Worm (Caenorhabditis elegans) whole organism, L2 larva: Measurements from ENCODE around the gene sax-7.

Experiments
- C34F6.9 ChIP-seq: fragments of 150-350 bp; optimal IDR thresholded peaks from 2 replicates; lab custom pipeline; 2014; ENCODE audit warnings: missing biosample characterization, missing genetic modification characterization
- F13H6.1 ChIP-seq: sonication (generic microtip); optimal IDR thresholded peaks from 2 replicates; lab custom pipeline; 2016; ENCODE audit warnings: missing genetic modification characterization, missing compliant biosample characterization
- ZK546.5 ChIP-seq: sonication (generic microtip); optimal IDR thresholded peaks from 2 replicates; lab custom pipeline; 2017; ENCODE audit warnings: missing biosample characterization, missing genetic modification characterization
- alr-1 ChIP-seq: fragments of 150-350 bp; optimal IDR thresholded peaks from 2 replicates; lab custom pipeline; 2014; ENCODE audit warnings: missing biosample characterization, missing genetic modification characterization
- aly-2 ChIP-seq: fragments of 150-350 bp; optimal IDR thresholded peaks from 2 replicates; lab custom pipeline; 2014; ENCODE audit warnings: missing biosample characterization, missing genetic modification characterization
- ama-1 ChIP-seq: fragments of 150-350 bp; optimal IDR thresholded peaks from 2 replicates; lab custom pipeline; 2018; ENCODE audit warnings: inconsistent platforms
- crh-2 ChIP-seq: sonication (generic microtip); optimal IDR thresholded peaks from 2 replicates; lab custom pipeline; 2017; ENCODE audit warnings: missing biosample characterization, missing genetic modification characterization
- fos-1 ChIP-seq: fragments of 150-350 bp; optimal IDR thresholded peaks from 2 replicates; lab custom pipeline; 2014; ENCODE audit warnings: missing biosample characterization, missing genetic modification characterization
- gmeb-1 ChIP-seq: fragments of 150-350 bp; optimal IDR thresholded peaks from 2 replicates; lab custom pipeline; 2014; ENCODE audit warnings: missing biosample characterization, missing genetic modification characterization
- lin-11 ChIP-seq: fragments of 150-350 bp; sonication (generic microtip); optimal IDR thresholded peaks from 2 replicates; lab custom pipeline; 2014; ENCODE audit warnings: missing biosample characterization, missing genetic modification characterization, inconsistent platforms, mixed read lengths
- lin-13 ChIP-seq: fragments of 150-350 bp; optimal IDR thresholded peaks from 2 replicates; lab custom pipeline; 2014; ENCODE audit warnings: missing biosample characterization, missing genetic modification reagents, missing genetic modification characterization
- lin-39 ChIP-seq: fragments of 150-350 bp; optimal IDR thresholded peaks from 2 replicates; lab custom pipeline; 2014; ENCODE audit warnings: missing biosample characterization, missing genetic modification reagents, missing genetic modification characterization
- lsy-2 ChIP-seq, 2 experiments: fragments of 150-350 bp in 1 of 2; sonication (generic microtip) in 1 of 2; optimal IDR thresholded peaks; 2 replicates each; lab custom pipeline; 2014 to 2017; ENCODE audit warnings: missing biosample characterization in 2 of 2, missing genetic modification characterization in 2 of 2
- mab-5 ChIP-seq: fragments of 150-350 bp; optimal IDR thresholded peaks from 2 replicates; lab custom pipeline; 2014; ENCODE audit warnings: missing biosample characterization, missing genetic modification characterization
- mbf-1 ChIP-seq: sonication (generic microtip); optimal IDR thresholded peaks from 2 replicates; lab custom pipeline; 2017; ENCODE audit warnings: missing biosample characterization, missing genetic modification characterization
- mdl-1 ChIP-seq, 2 experiments: fragments of 150-350 bp in 1 of 2; sonication (generic microtip) in 1 of 2; optimal IDR thresholded peaks; 2 replicates each; lab custom pipeline; 2017; ENCODE audit warnings: missing biosample characterization in 2 of 2, missing genetic modification characterization in 2 of 2
- nhr-10 ChIP-seq: sonication (generic microtip); optimal IDR thresholded peaks from 2 replicates; lab custom pipeline; 2017; ENCODE audit warnings: missing biosample characterization, missing genetic modification characterization
- nhr-129 ChIP-seq: fragments of 150-350 bp; optimal IDR thresholded peaks from 2 replicates; lab custom pipeline; 2014; ENCODE audit warnings: missing biosample characterization, missing genetic modification characterization
- nhr-21 ChIP-seq: fragments of 150-350 bp; optimal IDR thresholded peaks from 2 replicates; lab custom pipeline; 2014; ENCODE audit warnings: missing biosample characterization, missing genetic modification characterization
- nhr-25 ChIP-seq: fragments of 150-350 bp; sonication (generic microtip); optimal IDR thresholded peaks from 3 replicates; lab custom pipeline; 2014; ENCODE audit warnings: missing biosample characterization, missing genetic modification characterization
- nhr-6 ChIP-seq: fragments of 150-350 bp; optimal IDR thresholded peaks from 2 replicates; lab custom pipeline; 2014; ENCODE audit warnings: missing biosample characterization, missing genetic modification characterization
- nhr-77 ChIP-seq: fragments of 150-350 bp; optimal IDR thresholded peaks from 2 replicates; lab custom pipeline; 2014; ENCODE audit warnings: missing biosample characterization, missing genetic modification characterization
- sma-3 ChIP-seq: sonication (generic microtip); optimal IDR thresholded peaks from 2 replicates; lab custom pipeline; 2016; ENCODE audit warnings: missing genetic modification reagents, missing genetic modification characterization, missing compliant biosample characterization
- sma-9 ChIP-seq, 2 experiments: fragments of 150-350 bp in 1 of 2; sonication (generic microtip) in 1 of 2; optimal IDR thresholded peaks; 2 replicates each; lab custom pipeline; 2014 to 2016; ENCODE audit warnings: missing genetic modification characterization in 2 of 2, mild to moderate bottlenecking in 1 of 2, missing biosample characterization in 1 of 2, missing compliant biosample characterization in 1 of 2, missing genetic modification reagents in 1 of 2, moderate library complexity in 1 of 2
- unc-39 ChIP-seq: fragments of 150-350 bp; optimal IDR thresholded peaks from 2 replicates; lab custom pipeline; 2014; ENCODE audit warnings: missing biosample characterization, missing genetic modification characterization
- unc-55 ChIP-seq: fragments of 150-350 bp; sonication (generic microtip); optimal IDR thresholded peaks from 3 replicates; lab custom pipeline; 2014; ENCODE audit warnings: missing biosample characterization, missing genetic modification reagents, missing genetic modification characterization
- unc-62 ChIP-seq: fragments of 150-350 bp; optimal IDR thresholded peaks from 2 replicates; lab custom pipeline; 2014; ENCODE audit warnings: missing biosample characterization, missing genetic modification reagents, missing genetic modification characterization
- zag-1 ChIP-seq: fragments of 150-350 bp; optimal IDR thresholded peaks from 2 replicates; lab custom pipeline; 2014; ENCODE audit warnings: missing biosample characterization, missing genetic modification characterization
- ztf-1 ChIP-seq: fragments of 200-800 bp; sonication (Bioruptor generic); conservative IDR thresholded peaks from 2 replicates; pipeline ENCODE4 v1.3.6; 2022; ENCODE audit warnings: missing genetic modification characterization, missing compliant biosample characterization
- ztf-11 ChIP-seq: sonication (generic microtip); optimal IDR thresholded peaks from 2 replicates; lab custom pipeline; 2017; ENCODE audit warnings: missing biosample characterization, missing genetic modification characterization
- ztf-4 ChIP-seq: fragments of 150-350 bp; optimal IDR thresholded peaks from 2 replicates; lab custom pipeline; 2014; ENCODE audit warnings: missing biosample characterization, missing genetic modification characterization

The sax-7 gene

ce11 chrIV:8127430-8127829 lies 65.0 kb downstream of the sax-7 start:
- TF ChIP-seq ama-1 (lab: Kevin White, UChicago) (no peak), mbf-1 (tag; lab: Kevin White, UChicago) (no peak), lin-13 (GFP tag; lab: Kevin White, UChicago) (no peak), nhr-77 (tag; lab: Kevin White, UChicago) (no peak), crh-2 (no peak), nhr-129 (tag; lab: Kevin White, UChicago) (no peak), ztf-1 (GFP tag; lab: Robert Waterston, UW) (no peak), alr-1 (no peak), ztf-4 (no peak)
- TF ChIP-seq, all 48 proteins: peak for 0

ce11 chrIV:8130131-8130611 lies 67.7 kb downstream of the sax-7 start, which contains the start of the genes ndub-11 and moc-3:
ndub-11 (minus strand) TSS chrIV:8130231.
moc-3 (plus strand) TSS chrIV:8130561.
- TF ChIP-seq unc-62 (GFP tag; lab: Kevin White, UChicago) = no peak
- peak; percentile 29 for TF ChIP-seq unc-55 (GFP tag; lab: Kevin White, UChicago)
- no peak for TF ChIP-seq nhr-21 (tag; lab: Kevin White, UChicago)
- TF ChIP-seq nhr-77 (tag; lab: Kevin White, UChicago) = no peak
- no peak for TF ChIP-seq lin-39 (tag; lab: Kevin White, UChicago)
- TF ChIP-seq ztf-11 = no peak
- peak; percentile 29 for TF ChIP-seq C34F6.9 (tag; lab: Kevin White, UChicago)
- no peak for TF ChIP-seq zag-1 (tag; lab: Kevin White, UChicago)
- no peak for TF ChIP-seq nhr-10 (tag; lab: Kevin White, UChicago)
- TF ChIP-seq nhr-6 (tag; lab: Kevin White, UChicago) = no peak
- no peak for TF ChIP-seq mdl-1 (tag; optimal IDR thresholded peaks at IDR 0.05; lab: Kevin White, UChicago)

- peak; percentile 65 for TF ChIP-seq nhr-129 (tag; lab: Kevin White, UChicago)
- TF ChIP-seq aly-2 (tag; lab: Kevin White, UChicago) = no peak
- TF ChIP-seq ZK546.5 = no peak
- TF ChIP-seq lin-13 (GFP tag; lab: Kevin White, UChicago) = peak; percentile 14
- TF ChIP-seq nhr-21 (tag; lab: Kevin White, UChicago) = peak; percentile 51
- peak; percentile 39 for TF ChIP-seq ztf-4
- peak; percentile 34 for TF ChIP-seq F13H6.1 (tag; lab: Kevin White, UChicago)
- peak; percentile 25 for TF ChIP-seq nhr-25 (tag; lab: Kevin White, UChicago)
- no peak for TF ChIP-seq unc-39 (tag; lab: Kevin White, UChicago)
- TF ChIP-seq lsy-2 (tag; optimal IDR thresholded peaks at IDR 0.05; lab: Kevin White, UChicago) = peak in 1 of 2 experiments; percentile 31
- no peak for TF ChIP-seq ama-1 (lab: Kevin White, UChicago)
- TF ChIP-seq fos-1 (tag; lab: Kevin White, UChicago) = peak; percentile 95
- peak; percentile 61 for TF ChIP-seq crh-2
- no peak for TF ChIP-seq lin-11 (tag; lab: Kevin White, UChicago)
- TF ChIP-seq nhr-77 (tag; lab: Kevin White, UChicago) = no peak
- no peak for TF ChIP-seq alr-1
- no peak for TF ChIP-seq unc-62 (GFP tag; lab: Kevin White, UChicago)
- no peak for TF ChIP-seq lin-39 (tag; lab: Kevin White, UChicago)
- no peak for TF ChIP-seq mdl-1 (tag; optimal IDR thresholded peaks at IDR 0.05; lab: Kevin White, UChicago)
- peak; percentile 3 for TF ChIP-seq sma-3 (GFP tag; lab: Kevin White, UChicago)
- no peak for TF ChIP-seq ztf-1 (GFP tag; lab: Robert Waterston, UW)
- TF ChIP-seq mab-5 = no peak
- peak; percentile 63 for TF ChIP-seq sma-9 (GFP tag; optimal IDR thresholded peaks at IDR 0.05; lab: Kevin White, UChicago)
- TF ChIP-seq sma-9 (tag; optimal IDR thresholded peaks at IDR 0.05; lab: Kevin White, UChicago) = no peak
- peak; percentile 24 for TF ChIP-seq C34F6.9 (tag; lab: Kevin White, UChicago)
- peak; percentile 36 for TF ChIP-seq gmeb-1 (tag; lab: Kevin White, UChicago)
Measured at ce11 chrIV:8133536-8133935, 71.1 kb downstream of the sax-7 start, which contains the start of gene sph-1. sph-1 (minus strand) TSS chrIV:8133558.
